Fruit fly (Drosophila melanogaster) whole organism, embryonic: ENCODE results near the gene TwdlF.

Experiments used
- BEAF-32 ChIP-seq: fragments of 200-800 bp; sonication (Bioruptor generic); optimal IDR thresholded peaks from 3 replicates; lab custom pipeline; 2017; ENCODE audit warnings: missing biosample characterization, missing genetic modification characterization, mild to moderate bottlenecking, moderate library complexity, missing genetic modification reagents
- CG1233 ChIP-seq: fragments of 200-800 bp; sonication (Bioruptor generic); optimal IDR thresholded peaks from 4 replicates; lab custom pipeline; 2018; ENCODE audit warnings: missing biosample characterization, mild to moderate bottlenecking, missing genetic modification characterization
- CG13775 ChIP-seq: fragments of 200-800 bp; sonication (Bioruptor generic); optimal IDR thresholded peaks from 3 replicates; lab custom pipeline; 2017; ENCODE audit warnings: missing biosample characterization, mild to moderate bottlenecking, missing genetic modification characterization
- CG13894 ChIP-seq: fragments of 200-800 bp; sonication (Bioruptor generic); optimal IDR thresholded peaks from 3 replicates; lab custom pipeline; 2018; ENCODE audit warnings: missing biosample characterization, mild to moderate bottlenecking, missing genetic modification characterization, moderate library complexity
- CG1529 ChIP-seq: fragments of 200-800 bp; sonication (Bioruptor generic); optimal IDR thresholded peaks from 3 replicates; lab custom pipeline; 2018; ENCODE audit warnings: missing biosample characterization, missing genetic modification characterization
- CG15479 ChIP-seq: fragments of 200-800 bp; sonication (Bioruptor generic); optimal IDR thresholded peaks from 3 replicates; lab custom pipeline; 2019; ENCODE audit warnings: missing biosample characterization, mild to moderate bottlenecking, missing genetic modification characterization, moderate library complexity
- CG17568 ChIP-seq: fragments of 200-800 bp; sonication (Bioruptor generic); optimal IDR thresholded peaks from 2 replicates; lab custom pipeline; 2018; ENCODE audit warnings: missing biosample characterization, mild to moderate bottlenecking, missing genetic modification characterization, moderate library complexity
- CG18011 ChIP-seq: fragments of 200-800 bp; sonication (Bioruptor generic); optimal IDR thresholded peaks from 2 replicates; lab custom pipeline; 2017; ENCODE audit warnings: missing biosample characterization, missing genetic modification characterization, mild to moderate bottlenecking, moderate library complexity, missing genotype
- CG2199 ChIP-seq: fragments of 200-800 bp; sonication (Bioruptor generic); IDR thresholded peaks from 3 replicates; pipeline ENCODE4 v1.3.6; 2022; ENCODE audit warnings: missing biosample characterization, missing genetic modification characterization
- CG42726 ChIP-seq: fragments of 200-800 bp; sonication (Bioruptor generic); IDR thresholded peaks from 2 replicates; pipeline ENCODE4 v1.3.6; 2022; ENCODE audit warnings: missing biosample characterization, missing genetic modification characterization; ENCODE audit not compliant: partially characterized antibody
- CG5245 ChIP-seq: fragments of 200-800 bp; sonication (Bioruptor generic); optimal IDR thresholded peaks from 3 replicates; lab custom pipeline; 2016; ENCODE audit warnings: missing biosample characterization, missing genetic modification characterization
- CG6854 ChIP-seq: fragments of 200-800 bp; sonication (Bioruptor generic); optimal IDR thresholded peaks from 3 replicates; lab custom pipeline; 2017; ENCODE audit warnings: missing biosample characterization, mild to moderate bottlenecking, missing genetic modification characterization
- CG7372 ChIP-seq: fragments of 200-800 bp; sonication (Bioruptor generic); IDR thresholded peaks from 2 replicates; pipeline ENCODE4 v1.3.6; 2022; ENCODE audit warnings: missing biosample characterization, missing genetic modification characterization
- CkIIα-i1 ChIP-seq: fragments of 200-800 bp; sonication (Bioruptor generic); IDR thresholded peaks from 2 replicates; pipeline ENCODE4 v1.3.6; 2022; ENCODE audit warnings: missing biosample characterization, missing genetic modification characterization
- Dref ChIP-seq: fragments of 200-800 bp; sonication (Bioruptor generic); IDR thresholded peaks from 2 replicates; pipeline ENCODE4 v1.3.6; 2022; ENCODE audit warnings: missing biosample characterization, missing genetic modification characterization
- Ets65A ChIP-seq: fragments of 200-800 bp; sonication (Bioruptor generic); peaks from one replicate; lab custom pipeline; 2016; ENCODE audit warnings: missing biosample characterization, missing genetic modification characterization
- Ets97D ChIP-seq: fragments of 200-800 bp; sonication (Bioruptor generic); optimal IDR thresholded peaks from 3 replicates; lab custom pipeline; 2016; ENCODE audit warnings: missing biosample characterization, missing genetic modification characterization
- Gsc ChIP-seq: fragments of 200-800 bp; sonication (Bioruptor generic); IDR thresholded peaks from 2 replicates; pipeline ENCODE4 v1.3.6; 2022; ENCODE audit warnings: missing biosample characterization, missing genetic modification characterization
- Hey ChIP-seq: fragments of 200-800 bp; sonication (Bioruptor generic); optimal IDR thresholded peaks from 3 replicates; lab custom pipeline; 2018; ENCODE audit warnings: missing biosample characterization, mild to moderate bottlenecking, missing genetic modification characterization
- Med ChIP-seq: fragments of 200-800 bp; sonication (Bioruptor generic); peaks from one replicate; lab custom pipeline; 2016; ENCODE audit warnings: missing biosample characterization, missing genetic modification characterization, mild to moderate bottlenecking, inconsistent platforms, moderate library complexity
- Pdp1 ChIP-seq, 2 experiments: fragments of 200-800 bp; sonication (Bioruptor generic); optimal IDR thresholded peaks; 3 replicates each; lab custom pipeline; 2016; ENCODE audit warnings: missing biosample characterization in 2 of 2, missing genetic modification characterization in 2 of 2, mild to moderate bottlenecking in 1 of 2, moderate library complexity in 1 of 2
- abd-A ChIP-seq: fragments of 200-800 bp; sonication (Bioruptor generic); optimal IDR thresholded peaks from 3 replicates; lab custom pipeline; 2019; ENCODE audit warnings: missing biosample characterization, mild to moderate bottlenecking, missing genetic modification characterization, moderate library complexity
- ac ChIP-seq: fragments of 200-800 bp; sonication (Bioruptor generic); optimal IDR thresholded peaks from 3 replicates; lab custom pipeline; 2017; ENCODE audit warnings: missing biosample characterization, mild to moderate bottlenecking, missing genetic modification characterization
- amos ChIP-seq: fragments of 200-800 bp; sonication (Bioruptor generic); IDR thresholded peaks from 2 replicates; pipeline ENCODE4 v1.3.6; 2022; ENCODE audit warnings: missing biosample characterization, missing genetic modification characterization; ENCODE audit not compliant: partially characterized antibody
- chinmo ChIP-seq: fragments of 200-800 bp; sonication (Bioruptor generic); IDR thresholded peaks from 4 replicates; pipeline ENCODE4 v1.3.6; 2022; ENCODE audit warnings: missing biosample characterization, missing genetic modification characterization; ENCODE audit not compliant: partially characterized antibody
- ci ChIP-seq: fragments of 200-800 bp; sonication (Bioruptor generic); IDR thresholded peaks from 3 replicates; pipeline ENCODE4 v1.3.6; 2022; ENCODE audit warnings: missing biosample characterization, missing genetic modification characterization
- crol ChIP-seq: fragments of 200-800 bp; sonication (Bioruptor generic); IDR thresholded peaks from 2 replicates; pipeline ENCODE4 v1.3.6; 2022; ENCODE audit warnings: missing biosample characterization, missing genetic modification characterization
- grn ChIP-seq: fragments of 200-800 bp; sonication (Bioruptor generic); optimal IDR thresholded peaks from 3 replicates; lab custom pipeline; 2017; ENCODE audit warnings: missing biosample characterization, missing genetic modification characterization
- ham ChIP-seq: fragments of 200-800 bp; sonication (Bioruptor generic); IDR thresholded peaks from 2 replicates; pipeline ENCODE4 v1.3.6; 2022; ENCODE audit warnings: missing biosample characterization, missing genetic modification characterization
- ind ChIP-seq: fragments of 200-800 bp; sonication (Bioruptor generic); optimal IDR thresholded peaks from 3 replicates; lab custom pipeline; 2016; ENCODE audit warnings: missing biosample characterization, missing genetic modification characterization
- lov ChIP-seq, 2 experiments: fragments of 200-800 bp in 1 of 2; fragments of >200 bp in 1 of 2; sonication (Bioruptor generic) in 1 of 2; IDR thresholded peaks in 1 of 2; optimal IDR thresholded peaks in 1 of 2; 2 replicates in 1 of 2; 3 replicates in 1 of 2; pipeline versions ENCODE4 v1.3.6 to Lab custom; 2017 to 2022; ENCODE audit warnings: missing biosample characterization in 1 of 2, missing genetic modification characterization in 1 of 2
- mam ChIP-seq: fragments of 200-800 bp; sonication (Bioruptor generic); optimal IDR thresholded peaks from 3 replicates; lab custom pipeline; 2016; ENCODE audit warnings: missing biosample characterization, missing genetic modification characterization
- nerfin-1 ChIP-seq: fragments of 200-800 bp; sonication (Bioruptor generic); optimal IDR thresholded peaks from 3 replicates; lab custom pipeline; 2019; ENCODE audit warnings: missing biosample characterization, mild to moderate bottlenecking, missing genetic modification characterization, moderate library complexity
- onecut ChIP-seq: fragments of 200-800 bp; sonication (Bioruptor generic); IDR thresholded peaks from 2 replicates; pipeline ENCODE4 v1.3.6; 2022; ENCODE audit warnings: missing biosample characterization, missing genetic modification characterization
- pros ChIP-seq: fragments of 200-800 bp; sonication (Bioruptor generic); optimal IDR thresholded peaks from 3 replicates; lab custom pipeline; 2019; ENCODE audit warnings: missing biosample characterization, mild to moderate bottlenecking, missing genetic modification characterization, moderate library complexity
- unc-4 ChIP-seq: fragments of 200-800 bp; sonication (Bioruptor generic); IDR thresholded peaks from 2 replicates; pipeline ENCODE4 v1.3.6; 2022; ENCODE audit warnings: missing biosample characterization, missing genetic modification characterization; ENCODE audit not compliant: partially characterized antibody
- usp ChIP-seq: fragments of >200 bp; optimal IDR thresholded peaks from 2 replicates; lab custom pipeline; 2017; ENCODE audit warnings: missing biosample characterization, missing genetic modification characterization
- vvl ChIP-seq: fragments of 200-800 bp; sonication (Bioruptor generic); IDR thresholded peaks from 2 replicates; pipeline ENCODE4 v1.3.6; 2022; ENCODE audit warnings: missing biosample characterization, missing genetic modification characterization
- zen2 ChIP-seq: fragments of 200-800 bp; sonication (Bioruptor generic); IDR thresholded peaks from 3 replicates; pipeline ENCODE4 v1.3.6; 2022; ENCODE audit warnings: missing biosample characterization, missing genetic modification characterization; ENCODE audit not compliant: partially characterized antibody
- zfh1 ChIP-seq: fragments of 200-800 bp; sonication (Bioruptor generic); IDR thresholded peaks from 3 replicates; pipeline ENCODE4 v1.3.6; 2022; ENCODE audit warnings: missing biosample characterization, missing genetic modification characterization

The TwdlF gene

DNA sequence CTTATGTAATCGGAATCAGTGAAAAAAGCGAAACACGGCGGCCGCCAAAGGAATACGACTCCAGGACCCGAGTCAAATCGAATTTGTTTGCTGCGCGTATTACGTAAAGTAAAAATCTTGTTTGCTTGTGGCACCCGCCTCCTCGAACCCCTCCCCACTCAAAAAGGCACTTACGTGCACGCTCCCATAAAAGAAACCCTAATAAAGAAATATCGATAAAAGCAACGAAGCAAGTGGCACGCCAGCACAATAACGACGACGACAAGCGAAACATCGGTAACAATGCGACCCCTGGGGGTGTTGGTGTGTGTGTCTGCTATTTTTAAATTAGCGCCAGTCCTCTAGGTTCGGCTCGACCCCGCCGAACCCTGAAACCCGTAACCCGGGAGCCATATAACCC, 35.4 kb downstream of the TwdlF start:
- TF ChIP-seq Gsc (GFP tag; lab: Robert Waterston, UW) = no peak
- 0 out of 2 replicates have a peak, but pooled peaks have one; percentile 12 for TF ChIP-seq unc-4 (GFP tag; lab: Robert Waterston, UW)
- TF ChIP-seq CG18011 (GFP tag; lab: Kevin White, UChicago) = no peak
- TF ChIP-seq CG13894 (tag; lab: Kevin White, UChicago) = peak; percentile 61
- TF ChIP-seq CG1233 (GFP tag; lab: Kevin White, UChicago) = no peak
- TF ChIP-seq Hey (tag; lab: Kevin White, UChicago) = peak; percentile 42
- no peak for TF ChIP-seq grn (GFP tag; lab: Kevin White, UChicago)
- TF ChIP-seq zen2 (GFP tag; lab: Robert Waterston, UW) = 0 out of 3 replicates have a peak, but pooled peaks have one; percentile 32
- TF ChIP-seq CG5245 (GFP tag; lab: Kevin White, UChicago) = no peak
- TF ChIP-seq lov (optimal IDR thresholded peaks at IDR 0.05; lab: Kevin White, UChicago) = no peak
- no peak for TF ChIP-seq lov (GFP tag; IDR thresholded peaks at IDR 0.05; lab: Robert Waterston, UW)
- peak; percentile 56 for TF ChIP-seq onecut
- TF ChIP-seq usp = no peak
- TF ChIP-seq chinmo = 0 out of 4 replicates have a peak, but pooled peaks have one; percentile 6
- TF ChIP-seq amos = peak; percentile 27; the same call in 1 of the 2 replicates
- no peak for TF ChIP-seq ind
- TF ChIP-seq ham (GFP tag; lab: Robert Waterston, UW) = no peak
- no peak for TF ChIP-seq CG17568 (GFP tag; lab: Kevin White, UChicago)
- TF ChIP-seq BEAF-32 (GFP tag; lab: Kevin White, UChicago) = peak; percentile 10
- TF ChIP-seq mam (GFP tag; lab: Kevin White, UChicago) = no peak
- peak in 1 of 2 experiments; percentile 75 for TF ChIP-seq Pdp1 (GFP tag; optimal IDR thresholded peaks at IDR 0.05; lab: Kevin White, UChicago)
- no peak for TF ChIP-seq CG6854 (GFP tag; lab: Kevin White, UChicago)
- TF ChIP-seq Dref = peak; percentile 30; the same call in 1 of the 2 replicates
- TF ChIP-seq Ets97D = no peak
- peak; percentile 88 for TF ChIP-seq abd-A (tag; lab: Kevin White, UChicago)
- no peak for TF ChIP-seq crol (GFP tag; lab: Robert Waterston, UW)
- TF ChIP-seq, all 482 proteins: peak for 11

- peak; percentile 51 for TF ChIP-seq nerfin-1 (tag; lab: Kevin White, UChicago)
- TF ChIP-seq Hey (tag; lab: Kevin White, UChicago) = peak; percentile 28
- peak; percentile 96 for TF ChIP-seq CG13775 (GFP tag; lab: Kevin White, UChicago)
- peak; percentile 84 for TF ChIP-seq pros (GFP tag; lab: Kevin White, UChicago)
- peak; percentile 20 for TF ChIP-seq abd-A (tag; lab: Kevin White, UChicago)
- TF ChIP-seq ac (GFP tag; lab: Kevin White, UChicago) = no peak
- no peak for TF ChIP-seq CkIIα-i1
- TF ChIP-seq zfh1 (GFP tag; lab: Robert Waterston, UW) = no peak
- no peak for TF ChIP-seq CG7372 (GFP tag; lab: Robert Waterston, UW)
- peak; percentile 70; the same call in 2 of the 3 replicates for TF ChIP-seq CG2199 (GFP tag; lab: Robert Waterston, UW)
- peak; percentile 54 for TF ChIP-seq Med (GFP tag; lab: Kevin White, UChicago)
- peak; percentile 16 for TF ChIP-seq Ets65A (GFP tag; lab: Kevin White, UChicago)
- no peak for TF ChIP-seq CG1529
- TF ChIP-seq vvl = 0 out of 2 replicates have a peak, but pooled peaks have one; percentile 26
- no peak for TF ChIP-seq lov (optimal IDR thresholded peaks at IDR 0.05; lab: Kevin White, UChicago)
- 0 out of 3 replicates have a peak, but pooled peaks have one; percentile 50 for TF ChIP-seq lov (GFP tag; IDR thresholded peaks at IDR 0.05; lab: Robert Waterston, UW)
- peak; percentile 26; the same call in 1 of the 2 replicates for TF ChIP-seq crol (GFP tag; lab: Robert Waterston, UW)
- TF ChIP-seq CG15479 (GFP tag; lab: Kevin White, UChicago) = no peak
- peak; percentile 10; the same call in 1 of the 2 replicates for TF ChIP-seq onecut
- 0 out of 3 replicates have a peak, but pooled peaks have one; percentile 24 for TF ChIP-seq ci
- TF ChIP-seq CG42726 = no peak
- TF ChIP-seq, all 482 proteins: peak for 13
Observed at dm6 chr3R:4284376-4284953, 37.6 kb downstream of the TwdlF start.
